Worm (Caenorhabditis elegans) whole organism, L4 larva: ENCODE results near the gene ctl-3.

Experiments
- F49E8.2 ChIP-seq: sonication (generic microtip); optimal IDR thresholded peaks from 2 replicates; lab custom pipeline; 2016; ENCODE audit warnings: missing compliant biosample characterization, mild to moderate bottlenecking, missing genetic modification characterization, borderline replicate concordance
- T26A8.4 ChIP-seq: fragments of 200-800 bp; sonication (Bioruptor generic); IDR thresholded peaks from 2 replicates; pipeline ENCODE4 v1.3.6; 2022; ENCODE audit warnings: missing genetic modification characterization, missing compliant biosample characterization
- ceh-20 ChIP-seq: fragments of 200-800 bp; sonication (Bioruptor generic); IDR thresholded peaks from 2 replicates; pipeline ENCODE4 v1.3.6; 2022; ENCODE audit warnings: missing genetic modification reagents, missing genetic modification characterization, missing compliant biosample characterization
- ctbp-1 ChIP-seq: fragments of 200-800 bp; sonication (Bioruptor generic); IDR thresholded peaks from 2 replicates; pipeline ENCODE4 v1.3.6; 2022; ENCODE audit warnings: missing genetic modification reagents, missing genetic modification characterization, missing compliant biosample characterization
- jun-1 ChIP-seq: fragments of 150-350 bp; optimal IDR thresholded peaks from 2 replicates; lab custom pipeline; 2014; ENCODE audit warnings: missing biosample characterization, missing genetic modification reagents, missing genetic modification characterization
- mxl-3 ChIP-seq: fragments of 200-800 bp; sonication (Bioruptor generic); optimal IDR thresholded peaks from 2 replicates; lab custom pipeline; 2018; ENCODE audit warnings: mild to moderate bottlenecking, missing genetic modification characterization, missing compliant biosample characterization
- nhr-10 ChIP-seq: fragments of 150-350 bp; optimal IDR thresholded peaks from 2 replicates; lab custom pipeline; 2014; ENCODE audit warnings: missing biosample characterization, missing genetic modification characterization
- pha-4 ChIP-seq, 2 experiments: fragments of 150-350 bp in 1 of 2; fragments of 200-800 bp in 1 of 2; sonication (Bioruptor generic) in 1 of 2; IDR thresholded peaks in 1 of 2; optimal IDR thresholded peaks in 1 of 2; 2 replicates each; pipeline versions ENCODE4 v1.3.6 to Lab custom; 2014 to 2022; ENCODE audit warnings: missing genetic modification characterization in 2 of 2, missing genetic modification reagents in 2 of 2, missing biosample characterization in 1 of 2, missing compliant biosample characterization in 1 of 2
- skn-1 ChIP-seq: fragments of 150-350 bp; optimal IDR thresholded peaks from 2 replicates; lab custom pipeline; 2014; ENCODE audit warnings: missing biosample characterization, missing genetic modification characterization
- unc-62 ChIP-seq, 3 experiments: fragments of 150-350 bp in 1 of 3; sonication (generic microtip); optimal IDR thresholded peaks in 2 of 3; peaks in 1 of 3; 1 replicate in 1 of 3; 2 replicates in 2 of 3; lab custom pipeline; 2014 to 2017; ENCODE audit warnings: missing biosample characterization in 3 of 3, missing genetic modification characterization in 3 of 3, missing genetic modification reagents in 3 of 3, missing genotype in 1 of 3
- zag-1 ChIP-seq: fragments of 150-350 bp; optimal IDR thresholded peaks from 2 replicates; lab custom pipeline; 2014; ENCODE audit warnings: missing biosample characterization, missing genetic modification characterization
- zip-2 ChIP-seq: fragments of 150-350 bp; optimal IDR thresholded peaks from 2 replicates; lab custom pipeline; 2014; ENCODE audit warnings: missing biosample characterization, missing genetic modification characterization

- no peak for TF ChIP-seq zag-1 (tag; lab: Kevin White, UChicago)
- TF ChIP-seq pha-4 (GFP tag; IDR thresholded peaks at IDR 0.05; lab: Robert Waterston, UW): peak; percentile 42; the same call in 1 of the 2 replicates
- TF ChIP-seq pha-4 (tag; optimal IDR thresholded peaks at IDR 0.05; lab: Kevin White, UChicago): no peak
- no peak for TF ChIP-seq skn-1 (tag; lab: Kevin White, UChicago)
- 0 out of 2 replicates have a peak, but pooled peaks have one; percentile 49 for TF ChIP-seq ctbp-1 (GFP tag; lab: Robert Waterston, UW)
- no peak for TF ChIP-seq mxl-3
- TF ChIP-seq jun-1 (tag; lab: Kevin White, UChicago): no peak
- no peak for TF ChIP-seq nhr-10 (tag; lab: Kevin White, UChicago)
- TF ChIP-seq ceh-20 (GFP tag; lab: Robert Waterston, UW): no peak
- TF ChIP-seq unc-62 (GFP tag; optimal IDR thresholded peaks at IDR 0.05 in 1 of 2; lab: Kevin White, UChicago): peak in 1 of 2 experiments; percentile 78
- no peak for TF ChIP-seq unc-62 (tag; optimal IDR thresholded peaks at IDR 0.05; lab: Kevin White, UChicago)
- TF ChIP-seq zip-2: no peak
- TF ChIP-seq T26A8.4 (GFP tag; lab: Robert Waterston, UW): no peak
- peak; percentile 56 for TF ChIP-seq F49E8.2 (tag; lab: Kevin White, UChicago)
Observed at ce11 chrII:14350768-14351167, 40.2 kb upstream of the ctl-3 start.
